Worm (Caenorhabditis elegans) whole organism, L1 larva: ENCODE data around the gene cah-1.

Experiments
- lin-13 ChIP-seq: fragments of 150-350 bp; optimal IDR thresholded peaks from 2 replicates; lab custom pipeline; 2014; ENCODE audit warnings: missing biosample characterization, missing genetic modification reagents, missing genetic modification characterization
- ztf-4 ChIP-seq: fragments of 150-350 bp; optimal IDR thresholded peaks from 2 replicates; lab custom pipeline; 2014; ENCODE audit warnings: missing biosample characterization, missing genetic modification characterization

- TF ChIP-seq ztf-4 (tag; lab: Kevin White, UChicago) (no peak), lin-13 (no peak)
Measured at ce11 chrIII:5096741-5097140, 11.3 kb upstream of the cah-1 start.
